Fruit fly (Drosophila melanogaster) whole organism, embryonic: ENCODE measurements around the gene T48.
A peak's percentile ranks its signal among the peaks of the same experiment; 100 is the strongest.

Experiments
- Asciz ChIP-seq: fragments of 200-800 bp; sonication (Bioruptor generic); optimal IDR thresholded peaks from 2 replicates; lab custom pipeline; 2017; ENCODE audit warnings: missing biosample characterization, mild to moderate bottlenecking, missing genetic modification characterization, missing genetic modification reagents
- CG10209 ChIP-seq: fragments of 200-800 bp; sonication (Bioruptor generic); optimal IDR thresholded peaks from 3 replicates; lab custom pipeline; 2017; ENCODE audit warnings: missing biosample characterization, mild to moderate bottlenecking, missing genetic modification characterization, missing genetic modification reagents
- CG10321 ChIP-seq: fragments of 200-800 bp; sonication (Bioruptor generic); IDR thresholded peaks from 2 replicates; pipeline ENCODE4 v1.3.6; 2022; ENCODE audit warnings: missing biosample characterization, missing genetic modification characterization
- CG10462 ChIP-seq: fragments of 200-800 bp; sonication (Bioruptor generic); optimal IDR thresholded peaks from 2 replicates; lab custom pipeline; 2016; ENCODE audit warnings: missing biosample characterization, missing genetic modification characterization
- CG10959 ChIP-seq: fragments of 200-800 bp; sonication (Bioruptor generic); IDR thresholded peaks from 2 replicates; pipeline ENCODE4 v1.3.6; 2022; ENCODE audit warnings: missing biosample characterization, missing genetic modification characterization
- CG11085 ChIP-seq: fragments of 200-800 bp; sonication (Bioruptor generic); IDR thresholded peaks from 2 replicates; pipeline ENCODE4 v1.3.6; 2022; ENCODE audit warnings: missing biosample characterization, missing genetic modification characterization
- CG13287 ChIP-seq: fragments of 200-800 bp; sonication (Bioruptor generic); IDR thresholded peaks from 2 replicates; pipeline ENCODE4 v1.3.6; 2022; ENCODE audit warnings: missing biosample characterization, missing genetic modification characterization; ENCODE audit not compliant: partially characterized antibody
- CG14667 ChIP-seq: fragments of 200-800 bp; sonication (Bioruptor generic); IDR thresholded peaks from 2 replicates; pipeline ENCODE4 v1.3.6; 2022; ENCODE audit warnings: missing biosample characterization, missing genetic modification characterization
- CG14710 ChIP-seq: fragments of 200-800 bp; sonication (Bioruptor generic); optimal IDR thresholded peaks from 3 replicates; lab custom pipeline; 2019; ENCODE audit warnings: missing biosample characterization, mild to moderate bottlenecking, missing genetic modification characterization, moderate library complexity
- CG15514 ChIP-seq: fragments of 200-800 bp; sonication (Bioruptor generic); optimal IDR thresholded peaks from 3 replicates; lab custom pipeline; 2017; ENCODE audit warnings: missing biosample characterization, missing genetic modification characterization, mild to moderate bottlenecking, moderate library complexity, missing genetic modification reagents
- CG16815 ChIP-seq: fragments of 200-800 bp; sonication (Bioruptor generic); optimal IDR thresholded peaks from 3 replicates; lab custom pipeline; 2017; ENCODE audit warnings: missing biosample characterization, mild to moderate bottlenecking, missing genetic modification characterization
- CG17328 ChIP-seq: fragments of 200-800 bp; sonication (Bioruptor generic); IDR thresholded peaks from 2 replicates; pipeline ENCODE4 v1.3.6; 2022; ENCODE audit warnings: missing biosample characterization, missing genetic modification characterization
- CG2120 ChIP-seq: fragments of 200-800 bp; sonication (Bioruptor generic); optimal IDR thresholded peaks from 3 replicates; lab custom pipeline; 2016; ENCODE audit warnings: missing biosample characterization, missing genetic modification characterization
- CG31224 ChIP-seq: fragments of 200-800 bp; sonication (Bioruptor generic); IDR thresholded peaks from 2 replicates; pipeline ENCODE4 v1.3.6; 2022; ENCODE audit warnings: missing biosample characterization, missing genetic modification characterization
- CG3726 ChIP-seq: fragments of 200-800 bp; sonication (Bioruptor generic); IDR thresholded peaks from 3 replicates; pipeline ENCODE4, ENCODE4 v1.3.6; 2022; ENCODE audit warnings: missing biosample characterization, missing genetic modification characterization
- CG6765 ChIP-seq: fragments of 200-800 bp; sonication (Bioruptor generic); optimal IDR thresholded peaks from 3 replicates; lab custom pipeline; 2017; ENCODE audit warnings: missing biosample characterization, mild to moderate bottlenecking, missing genetic modification characterization
- CG7556 ChIP-seq: fragments of 200-800 bp; sonication (Bioruptor generic); optimal IDR thresholded peaks from 2 replicates; lab custom pipeline; 2017; ENCODE audit warnings: missing biosample characterization, mild to moderate bottlenecking, missing genetic modification characterization
- CG7928 ChIP-seq: fragments of 200-800 bp; sonication (Bioruptor generic); optimal IDR thresholded peaks from 2 replicates; lab custom pipeline; 2017; ENCODE audit warnings: missing biosample characterization, mild to moderate bottlenecking, missing genetic modification characterization
- CG8478 ChIP-seq: fragments of >200 bp; optimal IDR thresholded peaks from 2 replicates; lab custom pipeline; 2018
- CG8924 ChIP-seq: fragments of 200-800 bp; optimal IDR thresholded peaks from 3 replicates; lab custom pipeline; 2019; ENCODE audit warnings: missing biosample characterization, mild to moderate bottlenecking, missing genetic modification characterization, moderate library complexity
- CG9609 ChIP-seq: fragments of 200-800 bp; sonication (Bioruptor generic); optimal IDR thresholded peaks from 3 replicates; lab custom pipeline; 2016; ENCODE audit warnings: missing biosample characterization, missing genetic modification characterization
- CrebB ChIP-seq: fragments of 200-800 bp; sonication (Bioruptor generic); optimal IDR thresholded peaks from 3 replicates; lab custom pipeline; 2018; ENCODE audit warnings: missing biosample characterization, mild to moderate bottlenecking, missing genetic modification characterization
- D ChIP-seq, 2 experiments: fragments of 200-800 bp in 1 of 2; fragments of >200 bp in 1 of 2; sonication (Bioruptor generic) in 1 of 2; optimal IDR thresholded peaks; 2 replicates in 1 of 2; 3 replicates in 1 of 2; lab custom pipeline; 2017; ENCODE audit warnings: mild to moderate bottlenecking in 1 of 2, missing biosample characterization in 1 of 2, missing genetic modification characterization in 1 of 2, missing genetic modification reagents in 1 of 2
- E2f1 ChIP-seq: fragments of 200-800 bp; sonication (Bioruptor generic); IDR thresholded peaks from 2 replicates; pipeline ENCODE4 v1.3.6; 2022; ENCODE audit warnings: missing biosample characterization, missing genetic modification characterization
- Hmx ChIP-seq: fragments of 200-800 bp; sonication (Bioruptor generic); optimal IDR thresholded peaks from 2 replicates; lab custom pipeline; 2016; ENCODE audit warnings: missing biosample characterization, missing genetic modification characterization
- NK7.1 ChIP-seq: fragments of 200-800 bp; sonication (Bioruptor generic); optimal IDR thresholded peaks from 3 replicates; lab custom pipeline; 2016; ENCODE audit warnings: missing biosample characterization, missing genetic modification characterization
- Ptx1 ChIP-seq: fragments of 200-800 bp; sonication (Bioruptor generic); IDR thresholded peaks from 2 replicates; pipeline ENCODE4 v1.3.6; 2022; ENCODE audit warnings: missing biosample characterization, missing genetic modification characterization
- Ravus ChIP-seq: fragments of 200-800 bp; sonication (Bioruptor generic); IDR thresholded peaks from 2 replicates; pipeline ENCODE4 v1.3.6; 2022; ENCODE audit warnings: missing biosample characterization, missing genetic modification characterization
- Xbp1 ChIP-seq: fragments of 200-800 bp; sonication (Bioruptor generic); optimal IDR thresholded peaks from 3 replicates; lab custom pipeline; 2016; ENCODE audit warnings: missing biosample characterization, mild to moderate bottlenecking, missing genetic modification characterization
- ac ChIP-seq: fragments of 200-800 bp; sonication (Bioruptor generic); optimal IDR thresholded peaks from 3 replicates; lab custom pipeline; 2017; ENCODE audit warnings: missing biosample characterization, mild to moderate bottlenecking, missing genetic modification characterization
- ara ChIP-seq: fragments of 200-800 bp; sonication (Bioruptor generic); IDR thresholded peaks from 2 replicates; pipeline ENCODE4 v1.3.6; 2022; ENCODE audit warnings: missing biosample characterization, missing genetic modification characterization
- bbx ChIP-seq: fragments of 200-800 bp; sonication (Bioruptor generic); IDR thresholded peaks from 2 replicates; pipeline ENCODE4 v1.3.6; 2022; ENCODE audit warnings: missing biosample characterization, missing genetic modification characterization; ENCODE audit not compliant: partially characterized antibody
- bsh ChIP-seq, 2 experiments: fragments of 200-800 bp; sonication (Bioruptor generic); optimal IDR thresholded peaks; 2 replicates each; lab custom pipeline; 2017 to 2018; ENCODE audit warnings: mild to moderate bottlenecking in 2 of 2, missing biosample characterization in 2 of 2, missing genetic modification characterization in 2 of 2, moderate library complexity in 1 of 2
- croc ChIP-seq: fragments of 200-800 bp; sonication (Bioruptor generic); conservative IDR thresholded peaks from 3 replicates; pipeline ENCODE4 v1.3.6; 2022; ENCODE audit warnings: missing biosample characterization, missing genetic modification characterization
- cwo ChIP-seq: fragments of 200-800 bp; sonication (Bioruptor generic); optimal IDR thresholded peaks from 3 replicates; lab custom pipeline; 2017; ENCODE audit warnings: missing biosample characterization, missing genetic modification characterization, mild to moderate bottlenecking, moderate library complexity, missing genetic modification reagents
- da ChIP-seq: fragments of 200-800 bp; sonication (Bioruptor generic); optimal IDR thresholded peaks from 2 replicates; lab custom pipeline; 2016; ENCODE audit warnings: missing biosample characterization, missing genetic modification characterization
- dpn ChIP-seq, 2 experiments: fragments of 200-800 bp; sonication (Bioruptor generic); optimal IDR thresholded peaks; 3 replicates each; lab custom pipeline; 2016; ENCODE audit warnings: missing biosample characterization in 2 of 2, missing genetic modification characterization in 2 of 2
- grau ChIP-seq: fragments of 200-800 bp; optimal IDR thresholded peaks from 3 replicates; lab custom pipeline; 2019; ENCODE audit warnings: missing biosample characterization, mild to moderate bottlenecking, missing genetic modification characterization, moderate library complexity
- ind ChIP-seq: fragments of 200-800 bp; sonication (Bioruptor generic); optimal IDR thresholded peaks from 3 replicates; lab custom pipeline; 2016; ENCODE audit warnings: missing biosample characterization, missing genetic modification characterization
- jumu ChIP-seq: fragments of 200-800 bp; sonication (Bioruptor generic); optimal IDR thresholded peaks from 3 replicates; lab custom pipeline; 2016; ENCODE audit warnings: missing biosample characterization, missing genetic modification characterization
- kah ChIP-seq: fragments of 200-800 bp; sonication (Bioruptor generic); optimal IDR thresholded peaks from 2 replicates; lab custom pipeline; 2018; ENCODE audit warnings: missing biosample characterization, mild to moderate bottlenecking, missing genetic modification characterization
- lov ChIP-seq, 2 experiments: fragments of 200-800 bp in 1 of 2; fragments of >200 bp in 1 of 2; sonication (Bioruptor generic) in 1 of 2; IDR thresholded peaks in 1 of 2; optimal IDR thresholded peaks in 1 of 2; 2 replicates in 1 of 2; 3 replicates in 1 of 2; pipeline versions ENCODE4 v1.3.6 to Lab custom; 2017 to 2022; ENCODE audit warnings: missing biosample characterization in 1 of 2, missing genetic modification characterization in 1 of 2
- odd ChIP-seq: fragments of 200-800 bp; sonication (Bioruptor generic); optimal IDR thresholded peaks from 2 replicates; lab custom pipeline; 2017; ENCODE audit warnings: missing biosample characterization, mild to moderate bottlenecking, missing genetic modification characterization
- onecut ChIP-seq: fragments of 200-800 bp; sonication (Bioruptor generic); IDR thresholded peaks from 2 replicates; pipeline ENCODE4 v1.3.6; 2022; ENCODE audit warnings: missing biosample characterization, missing genetic modification characterization
- pan ChIP-seq, 4 experiments: fragments of >200 bp in 3 of 4; fragments of 200-800 bp in 1 of 4; sonication (Bioruptor generic) in 1 of 4; optimal IDR thresholded peaks in 3 of 4; IDR thresholded peaks in 1 of 4; 2 replicates each; pipeline versions ENCODE4 v1.3.6 to Lab custom; 2017 to 2022; ENCODE audit warnings: missing biosample characterization in 2 of 4, missing genetic modification characterization in 2 of 4, mixed read lengths in 1 of 4
- prd ChIP-seq, 3 experiments: fragments of >200 bp in 2 of 3; fragments of 200-800 bp in 1 of 3; sonication (Bioruptor generic) in 1 of 3; optimal IDR thresholded peaks in 2 of 3; IDR thresholded peaks in 1 of 3; 2 replicates in 2 of 3; 3 replicates in 1 of 3; pipeline versions ENCODE4 v1.3.6 to Lab custom; 2017 to 2022; ENCODE audit warnings: missing biosample characterization in 1 of 3, missing genetic modification characterization in 1 of 3
- sd ChIP-seq: fragments of 200-800 bp; sonication (Bioruptor generic); optimal IDR thresholded peaks from 3 replicates; lab custom pipeline; 2018; ENCODE audit warnings: missing biosample characterization, mild to moderate bottlenecking, missing genetic modification characterization, moderate library complexity
- sima ChIP-seq: fragments of 200-800 bp; sonication (Bioruptor generic); optimal IDR thresholded peaks from 2 replicates; lab custom pipeline; 2016; ENCODE audit warnings: missing biosample characterization, missing genetic modification characterization

Gene T48

dm6 chr3R:26859228-26859627 is 22.3 kb upstream of the T48 start (continued):
- TF ChIP-seq odd (no peak), CrebB (tag; lab: Kevin White, UChicago) (no peak), CG8478 (lab: Kevin White, UChicago) (no peak), E2f1 (GFP tag; lab: Robert Waterston, UW) (peak; percentile 45), CG11085 (GFP tag; lab: Robert Waterston, UW) (peak; percentile 48; the same call in 1 of the 2 replicates), da (GFP tag; lab: Kevin White, UChicago) (no peak), CG16815 (GFP tag; lab: Kevin White, UChicago) (peak; percentile 7), CG3726 (GFP tag; lab: Robert Waterston, UW) (peak; percentile 66; the same call in 1 of the 3 replicates), CG14667 (GFP tag; lab: Robert Waterston, UW) (peak; percentile 27; the same call in 1 of the 2 replicates), CG10462 (GFP tag; lab: Kevin White, UChicago) (no peak), sd (tag; lab: Kevin White, UChicago) (no peak), bbx (no peak), CG14710 (peak; percentile 14), kah (GFP tag; lab: Kevin White, UChicago) (no peak), CG7928 (no peak), Xbp1 (peak; percentile 38), pan (optimal IDR thresholded peaks at IDR 0.05; lab: Kevin White, UChicago) (no peak), pan (GFP tag; optimal IDR thresholded peaks at IDR 0.05 in 1 of 2, IDR thresholded peaks at IDR 0.05 in 1 of 2) (peak in 1 of 2 experiments; percentile 71), CG8924 (tag; lab: Kevin White, UChicago) (peak; percentile 26), NK7.1 (peak; percentile 4), Hmx (GFP tag; lab: Kevin White, UChicago) (no peak), cwo (GFP tag; lab: Kevin White, UChicago) (peak; percentile 22), croc (no peak; the same call in 2 of the 3 replicates), Ptx1 (GFP tag; lab: Robert Waterston, UW) (peak; percentile 53), Ravus (GFP tag; lab: Robert Waterston, UW) (peak; percentile 6; the same call in 1 of the 2 replicates), jumu (GFP tag; lab: Kevin White, UChicago) (no peak), ac (peak; percentile 4), sima (GFP tag; lab: Kevin White, UChicago) (no peak), CG2120 (GFP tag; lab: Kevin White, UChicago) (peak; percentile 29), CG10959 (GFP tag; lab: Robert Waterston, UW) (peak; percentile 36; the same call in 1 of the 2 replicates), ind (peak; percentile 13), onecut (GFP tag; lab: Robert Waterston, UW) (peak; percentile 76), CG31224 (peak; percentile 13; the same call in 1 of the 2 replicates), CG6765 (GFP tag; lab: Kevin White, UChicago) (peak; percentile 25), prd (optimal IDR thresholded peaks at IDR 0.05; lab: Kevin White, UChicago) (no peak), prd (GFP tag; IDR thresholded peaks at IDR 0.05; lab: Robert Waterston, UW) (peak; percentile 79), bsh (GFP tag; optimal IDR thresholded peaks at IDR 0.05; lab: Kevin White, UChicago) (peak in 1 of 2 experiments; percentile 15), lov (optimal IDR thresholded peaks at IDR 0.05; lab: Kevin White, UChicago) (no peak), lov (GFP tag; IDR thresholded peaks at IDR 0.05; lab: Robert Waterston, UW) (peak; percentile 38; the same call in 1 of the 3 replicates), CG10209 (peak; percentile 7), CG7556 (GFP tag; lab: Kevin White, UChicago) (peak; percentile 38), CG15514 (GFP tag; lab: Kevin White, UChicago) (peak; percentile 44), CG17328 (peak; percentile 46; the same call in 1 of the 2 replicates), Asciz (GFP tag; lab: Kevin White, UChicago) (peak; percentile 17), ara (GFP tag; lab: Robert Waterston, UW) (peak; percentile 49; the same call in 1 of the 2 replicates), CG9609 (no peak), dpn (GFP tag; optimal IDR thresholded peaks at IDR 0.05; lab: Kevin White, UChicago) (peak in 1 of 2 experiments; percentile 70), D (optimal IDR thresholded peaks at IDR 0.05; lab: Kevin White, UChicago) (no peak), D (GFP tag; optimal IDR thresholded peaks at IDR 0.05; lab: Kevin White, UChicago) (peak; percentile 3), grau (peak; percentile 35), CG10321 (no peak), CG13287 (GFP tag; lab: Robert Waterston, UW) (no peak)
